Worm (Caenorhabditis elegans) whole organism, mixed stage, embryonic: ENCODE data around the gene cpg-23.

Experiments used
- elt-3 ChIP-seq: fragments of 150-350 bp; optimal IDR thresholded peaks from 2 replicates; lab custom pipeline; 2014; ENCODE audit warnings: missing biosample characterization, missing genetic modification characterization
- lsy-2 ChIP-seq: fragments of 150-350 bp; optimal IDR thresholded peaks from 2 replicates; lab custom pipeline; 2014; ENCODE audit warnings: missing biosample characterization, missing genetic modification characterization
- nhr-237 ChIP-seq: fragments of 150-350 bp; optimal IDR thresholded peaks from 2 replicates; lab custom pipeline; 2014; ENCODE audit warnings: missing biosample characterization, missing genetic modification characterization
- nhr-28 ChIP-seq: fragments of 150-350 bp; optimal IDR thresholded peaks from 2 replicates; lab custom pipeline; 2014; ENCODE audit warnings: missing biosample characterization, missing genetic modification characterization
- snpc-4 ChIP-seq: fragments of 150-350 bp; optimal IDR thresholded peaks from 2 replicates; lab custom pipeline; 2014; ENCODE audit warnings: missing biosample characterization, missing genetic modification characterization
- unc-120 ChIP-seq: sonication (generic microtip); optimal IDR thresholded peaks from 2 replicates; lab custom pipeline; 2017; ENCODE audit warnings: missing genetic modification characterization, missing compliant biosample characterization; ENCODE audit not compliant: poor library complexity, severe bottlenecking

DNA sequence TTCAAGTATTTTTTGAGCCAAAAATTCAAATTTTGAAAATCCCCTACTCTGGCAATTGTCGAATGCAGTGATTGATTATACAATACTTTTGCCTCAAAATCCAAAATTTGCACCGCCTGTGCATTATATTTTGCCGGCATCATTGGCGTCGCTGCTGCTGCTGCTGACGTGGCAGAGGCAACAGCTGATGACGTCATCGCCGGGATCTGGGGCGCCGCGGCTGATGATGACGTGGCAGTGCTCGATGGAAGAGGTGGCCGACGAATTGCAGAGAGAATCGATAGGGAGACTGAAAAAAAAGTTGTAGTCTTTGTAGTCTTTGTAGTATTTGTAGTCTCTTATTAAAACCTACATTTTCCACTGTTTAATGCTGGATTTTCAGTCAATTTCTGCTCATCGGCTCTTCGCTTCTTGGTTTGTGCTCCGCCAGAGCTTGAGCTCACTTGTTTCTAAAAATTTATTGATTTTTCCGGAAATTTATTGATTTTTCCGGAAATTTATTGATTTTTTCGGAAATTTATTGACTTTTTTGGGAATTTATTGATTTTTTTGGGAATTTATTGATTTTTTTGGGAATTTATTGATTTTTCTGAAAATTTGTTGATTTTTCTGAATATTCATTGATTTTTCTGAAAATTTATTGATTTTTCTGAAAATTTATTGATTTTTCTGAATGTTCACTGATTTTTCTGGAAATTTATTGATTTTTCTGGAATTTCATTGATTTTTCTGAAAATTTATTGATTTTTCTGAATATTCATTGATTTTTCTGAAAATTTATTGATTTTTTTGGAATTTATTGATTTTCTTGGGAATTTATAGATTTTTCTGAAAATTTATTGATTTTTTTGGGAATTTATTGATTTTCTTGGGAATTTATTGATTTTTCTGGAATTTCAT is 19.6 kb upstream of the cpg-23 start:
- TF ChIP-seq snpc-4 (tag; lab: Kevin White, UChicago) (no peak), unc-120 (tag; lab: Kevin White, UChicago) (no peak), lsy-2 (tag; lab: Kevin White, UChicago) (no peak), elt-3 (tag; lab: Kevin White, UChicago) (no peak), nhr-237 (no peak), nhr-28 (tag; lab: Kevin White, UChicago) (no peak)
